Fruit fly (Drosophila melanogaster) whole organism: ENCODE data around the gene Tat.

Source experiments
- CG8478 ChIP-seq: fragments of >200 bp; optimal IDR thresholded peaks from 2 replicates; lab custom pipeline; 2018; ENCODE audit warnings: inconsistent platforms
- Dll ChIP-seq: fragments of >200 bp; optimal IDR thresholded peaks from 2 replicates; lab custom pipeline; 2017
- EcR ChIP-seq, 2 experiments: fragments of >200 bp; optimal IDR thresholded peaks; 2 replicates each; lab custom pipeline; 2017; ENCODE audit warnings: missing biosample characterization in 2 of 2, missing genetic modification characterization in 2 of 2, missing genetic modification reagents in 2 of 2
- psq ChIP-seq: fragments of >200 bp; optimal IDR thresholded peaks from 2 replicates; lab custom pipeline; 2017
- usp ChIP-seq: fragments of >200 bp; optimal IDR thresholded peaks from 2 replicates; lab custom pipeline; 2017; ENCODE audit warnings: missing biosample characterization, missing genetic modification characterization, mixed read lengths

- TF ChIP-seq CG8478 (no peak), usp (GFP tag; lab: Kevin White, UChicago) (no peak), EcR (GFP tag; optimal IDR thresholded peaks at IDR 0.05; lab: Kevin White, UChicago) (no peak), psq (lab: Kevin White, UChicago) (no peak), Dll (no peak)
Observed at dm6 chrX:14237873-14238394, 23.1 kb upstream of the Tat start, which contains the start of the genes Fbxl4 and Dus2.
